5 fruit fly cellular contexts compared by ENCODE assay signal in the genomic region with DNA sequence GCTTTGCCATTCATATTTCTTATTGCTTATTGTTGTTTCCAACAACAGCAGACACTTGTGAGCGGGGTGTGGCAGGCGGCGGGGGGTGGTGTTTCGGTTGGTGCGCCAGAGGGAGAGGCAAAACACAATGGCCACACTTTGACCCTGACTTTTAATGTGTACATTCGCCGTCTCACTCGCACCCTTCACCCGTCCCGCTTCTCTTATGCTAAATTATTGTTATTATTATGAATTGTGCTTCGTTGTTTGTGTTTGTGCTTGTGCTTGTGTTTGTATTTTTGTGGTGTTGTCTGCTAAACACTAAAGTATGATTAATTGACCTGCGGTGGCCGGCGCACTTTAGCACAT.
A peak's percentile ranks its signal among the peaks of the same experiment; 100 is the strongest.
TF ChIP-seq lines count a peak whose summit lies in the region.

No protein-coding gene starts in this region.

- no peak for TF ChIP-seq CTCF in whole organism, embryonic (GFP tag; optimal IDR thresholded peaks at IDR 0.05; lab: Kevin White, UChicago)

TF ChIP-seq in whole organism, adult, 20 proteins besides CTCF, POLR2A, EP300 and RAD21:
- no peak for TF ChIP-seq pad (GFP tag; optimal IDR thresholded peaks at IDR 0.05; lab: Kevin White, UChicago)
- no peak for TF ChIP-seq CG11617 (GFP tag; optimal IDR thresholded peaks at IDR 0.05; lab: Kevin White, UChicago)
- no peak for TF ChIP-seq CG12768 (GFP tag; optimal IDR thresholded peaks at IDR 0.05; lab: Kevin White, UChicago)
- no peak for TF ChIP-seq CG33017 (tag; optimal IDR thresholded peaks at IDR 0.05; lab: Kevin White, UChicago)
- no peak for TF ChIP-seq CG14711 (tag; optimal IDR thresholded peaks at IDR 0.05; lab: Kevin White, UChicago)
- peak; percentile 43 for TF ChIP-seq cic (GFP tag; optimal IDR thresholded peaks at IDR 0.05; lab: Kevin White, UChicago)
- TF ChIP-seq cnc (optimal IDR thresholded peaks at IDR 0.05; lab: Kevin White, UChicago) = no peak
- TF ChIP-seq tj (GFP tag; optimal IDR thresholded peaks at IDR 0.05; lab: Kevin White, UChicago) = peak; percentile 58
- no peak for TF ChIP-seq CG1620 (GFP tag; optimal IDR thresholded peaks at IDR 0.05; lab: Kevin White, UChicago)
- peak; percentile 22 for TF ChIP-seq ovo (GFP tag; optimal IDR thresholded peaks at IDR 0.05; lab: Kevin White, UChicago)
- no peak for TF ChIP-seq kay (GFP tag; lab: Kevin White, UChicago; ENCODE audit: borderline replicate concordance)
- TF ChIP-seq Clk (GFP tag; optimal IDR thresholded peaks at IDR 0.05; lab: Kevin White, UChicago) = no peak
- peak; percentile 1 for TF ChIP-seq Mnt (GFP tag; optimal IDR thresholded peaks at IDR 0.05; lab: Kevin White, UChicago)
- no peak for TF ChIP-seq Hr96 (GFP tag; optimal IDR thresholded peaks at IDR 0.05; lab: Kevin White, UChicago)
- TF ChIP-seq CG7101 (tag; optimal IDR thresholded peaks at IDR 0.05; lab: Kevin White, UChicago) = no peak

TF ChIP-seq in whole organism, embryonic, 481 proteins besides CTCF, POLR2A, EP300 and RAD21 (continues in another document):
- TF ChIP-seq Rfx (GFP tag; IDR thresholded peaks at IDR 0.05; lab: Robert Waterston, UW) (no peak), CG1792 (GFP tag; optimal IDR thresholded peaks at IDR 0.05; lab: Kevin White, UChicago) (no peak), D (optimal IDR thresholded peaks at IDR 0.05; lab: Kevin White, UChicago) (no peak), D (GFP tag; optimal IDR thresholded peaks at IDR 0.05; lab: Kevin White, UChicago) (no peak), tll (GFP tag; optimal IDR thresholded peaks at IDR 0.05; lab: Kevin White, UChicago) (peak in 1 of 2 experiments; percentile 69), CG10543 (GFP tag; optimal IDR thresholded peaks at IDR 0.05; lab: Kevin White, UChicago) (peak; percentile 88), CG9437 (GFP tag; optimal IDR thresholded peaks at IDR 0.05; lab: Kevin White, UChicago) (no peak), CG2875 (GFP tag; optimal IDR thresholded peaks at IDR 0.05; lab: Kevin White, UChicago) (no peak), CG34422 (GFP tag; IDR thresholded peaks at IDR 0.05; lab: Robert Waterston, UW) (peak; percentile 37; the same call in 1 of the 3 replicates), YL-1 (GFP tag; optimal IDR thresholded peaks at IDR 0.05; lab: Kevin White, UChicago) (no peak), Bgb (GFP tag; IDR thresholded peaks at IDR 0.05; lab: Robert Waterston, UW; ENCODE audit: partially characterized antibody) (peak; percentile 54; the same call in 1 of the 2 replicates), CG16863 (GFP tag; optimal IDR thresholded peaks at IDR 0.05; lab: Kevin White, UChicago) (no peak), sima (GFP tag; optimal IDR thresholded peaks at IDR 0.05; lab: Kevin White, UChicago) (no peak), CG3407 (GFP tag; optimal IDR thresholded peaks at IDR 0.05; lab: Kevin White, UChicago) (no peak), Elba2 (GFP tag; optimal IDR thresholded peaks at IDR 0.05; lab: Kevin White, UChicago) (no peak), Oaz (GFP tag; IDR thresholded peaks at IDR 0.05; lab: Robert Waterston, UW) (no peak), cad (GFP tag; optimal IDR thresholded peaks at IDR 0.05; lab: Kevin White, UChicago) (no peak), CG15269 (tag; optimal IDR thresholded peaks at IDR 0.05; lab: Kevin White, UChicago) (no peak), wek (GFP tag; optimal IDR thresholded peaks at IDR 0.05; lab: Kevin White, UChicago) (peak; percentile 4)

TF ChIP-seq in whole organism, prepupa, 60 proteins besides CTCF, POLR2A, EP300 and RAD21:
- TF ChIP-seq Eip75B (GFP tag; optimal IDR thresholded peaks at IDR 0.05; lab: Kevin White, UChicago) = no peak
- TF ChIP-seq pdm3 (GFP tag; optimal IDR thresholded peaks at IDR 0.05; lab: Kevin White, UChicago) = no peak
- TF ChIP-seq svp (GFP tag; lab: Kevin White, UChicago) = peak; percentile 93
- TF ChIP-seq CG6808 (GFP tag; optimal IDR thresholded peaks at IDR 0.05; lab: Kevin White, UChicago) = peak; percentile 10
- no peak for TF ChIP-seq CG11294 (GFP tag; IDR thresholded peaks at IDR 0.05; lab: Robert Waterston, UW)
- peak; percentile 36; the same call in 1 of the 3 replicates for TF ChIP-seq CG6163 (GFP tag; IDR thresholded peaks at IDR 0.05; lab: Robert Waterston, UW)
- TF ChIP-seq OdsH (GFP tag; optimal IDR thresholded peaks at IDR 0.05; lab: Kevin White, UChicago) = no peak
- no peak for TF ChIP-seq CG10631 (GFP tag; optimal IDR thresholded peaks at IDR 0.05; lab: Kevin White, UChicago)
- peak; percentile 39 for TF ChIP-seq dsx (GFP tag; optimal IDR thresholded peaks at IDR 0.05; lab: Kevin White, UChicago; ENCODE audit: poor library complexity, severe bottlenecking)
- TF ChIP-seq salr (GFP tag; optimal IDR thresholded peaks at IDR 0.05; lab: Kevin White, UChicago) = peak in 1 of 2 experiments; percentile 36
- TF ChIP-seq Sox15 (GFP tag; optimal IDR thresholded peaks at IDR 0.05; lab: Kevin White, UChicago) = no peak
- TF ChIP-seq fkh (GFP tag; optimal IDR thresholded peaks at IDR 0.05; lab: Kevin White, UChicago) = peak; percentile 89

TF ChIP-seq in whole organism, pupa, 21 proteins besides CTCF, POLR2A, EP300 and RAD21:
- TF ChIP-seq Pif1A (GFP tag; optimal IDR thresholded peaks at IDR 0.05; lab: Kevin White, UChicago) (no peak), EcR (GFP tag; optimal IDR thresholded peaks at IDR 0.05; lab: Kevin White, UChicago) (peak; percentile 81), Snoo (tag; optimal IDR thresholded peaks at IDR 0.05; lab: Kevin White, UChicago) (no peak), CG17806 (tag; optimal IDR thresholded peaks at IDR 0.05; lab: Kevin White, UChicago) (no peak), gl (tag; optimal IDR thresholded peaks at IDR 0.05; lab: Kevin White, UChicago) (peak; percentile 33), CG4496 (GFP tag; IDR thresholded peaks at IDR 0.05; lab: Robert Waterston, UW) (no peak), CG8159 (tag; optimal IDR thresholded peaks at IDR 0.05; lab: Kevin White, UChicago) (no peak), CG12605 (GFP tag; IDR thresholded peaks at IDR 0.05; lab: Robert Waterston, UW) (no peak), Ets98B (GFP tag; IDR thresholded peaks at IDR 0.05; lab: Robert Waterston, UW) (peak; percentile 15; the same call in 1 of the 2 replicates), CG14655 (GFP tag; optimal IDR thresholded peaks at IDR 0.05; lab: Kevin White, UChicago) (no peak), D1 (tag; optimal IDR thresholded peaks at IDR 0.05; lab: Kevin White, UChicago) (no peak), CG32121 (GFP tag; IDR thresholded peaks at IDR 0.05; lab: Robert Waterston, UW) (no peak), CG8301 (tag; optimal IDR thresholded peaks at IDR 0.05; lab: Kevin White, UChicago) (no peak), Pif1B (GFP tag; optimal IDR thresholded peaks at IDR 0.05; lab: Kevin White, UChicago) (no peak), CG10348 (GFP tag; IDR thresholded peaks at IDR 0.05; lab: Robert Waterston, UW) (no peak), CG13204 (GFP tag; optimal IDR thresholded peaks at IDR 0.05; lab: Kevin White, UChicago) (no peak), CG15710 (tag; optimal IDR thresholded peaks at IDR 0.05; lab: Kevin White, UChicago) (no peak), CG9948 (tag; optimal IDR thresholded peaks at IDR 0.05; lab: Kevin White, UChicago) (no peak), CG34367 (tag; optimal IDR thresholded peaks at IDR 0.05; lab: Kevin White, UChicago) (no peak), rn (GFP tag; IDR thresholded peaks at IDR 0.05; lab: Robert Waterston, UW) (no peak), fd96Ca (GFP tag; IDR thresholded peaks at IDR 0.05; lab: Robert Waterston, UW) (peak; percentile 45; the same call in 1 of the 3 replicates)

TF ChIP-seq in whole organism, wandering third instar larva, 38 proteins besides CTCF, POLR2A, EP300 and RAD21:
- TF ChIP-seq dsf (GFP tag; optimal IDR thresholded peaks at IDR 0.05; lab: Kevin White, UChicago; ENCODE audit: borderline replicate concordance) (no peak), psq (GFP tag; optimal IDR thresholded peaks at IDR 0.05; lab: Kevin White, UChicago) (peak; percentile 82), lola (GFP tag; optimal IDR thresholded peaks at IDR 0.05; lab: Kevin White, UChicago) (no peak), Sp1 (GFP tag; optimal IDR thresholded peaks at IDR 0.05; lab: Kevin White, UChicago) (no peak), HLH106 (tag; optimal IDR thresholded peaks at IDR 0.05; lab: Kevin White, UChicago) (no peak), Dif (GFP tag; optimal IDR thresholded peaks at IDR 0.05; lab: Kevin White, UChicago; ENCODE audit: partially characterized antibody) (peak; percentile 21), brk (GFP tag; optimal IDR thresholded peaks at IDR 0.05; lab: Kevin White, UChicago) (no peak), Hnf4 (GFP tag; optimal IDR thresholded peaks at IDR 0.05; lab: Kevin White, UChicago) (peak; percentile 5), Rel (GFP tag; optimal IDR thresholded peaks at IDR 0.05; lab: Kevin White, UChicago) (no peak), Rel (tag; optimal IDR thresholded peaks at IDR 0.05; lab: Kevin White, UChicago) (peak; percentile 19)
